Worm (Caenorhabditis elegans) whole organism, young adult: Measurements from ENCODE around the gene F38B7.10.

Source experiments
- B0019.2 ChIP-seq: fragments of 200-800 bp; sonication (Bioruptor generic); conservative IDR thresholded peaks from 2 replicates; pipeline ENCODE4 v1.3.6; 2022; ENCODE audit warnings: missing genetic modification reagents, missing genetic modification characterization, missing compliant biosample characterization
- B0035.1 ChIP-seq: sonication (generic microtip); optimal IDR thresholded peaks from 2 replicates; lab custom pipeline; 2016; ENCODE audit warnings: missing genetic modification characterization, mild to moderate bottlenecking, missing compliant biosample characterization, missing genotype, missing genetic modification reagents
- D2030.7 ChIP-seq: fragments of 200-800 bp; sonication (Bioruptor generic); IDR thresholded peaks from 2 replicates; pipeline ENCODE4 v1.3.6; 2022; ENCODE audit warnings: missing genetic modification reagents, missing genetic modification characterization, missing compliant biosample characterization
- F23B12.7 ChIP-seq: sonication (generic microtip); optimal IDR thresholded peaks from 2 replicates; lab custom pipeline; 2017; ENCODE audit warnings: missing genetic modification characterization, mild to moderate bottlenecking, missing compliant biosample characterization, antibody characterized with exemption, moderate library complexity; ENCODE audit not compliant: insufficient read depth
- F33H1.4 ChIP-seq: fragments of 200-800 bp; sonication (Bioruptor generic); IDR thresholded peaks from 2 replicates; pipeline ENCODE4 v1.3.6; 2022; ENCODE audit warnings: missing genetic modification reagents, missing genetic modification characterization, missing compliant biosample characterization
- F52B5.7 ChIP-seq: sonication (generic microtip); optimal IDR thresholded peaks from 2 replicates; lab custom pipeline; 2016; ENCODE audit warnings: mild to moderate bottlenecking, missing genetic modification characterization, missing compliant biosample characterization
- F57A8.1 ChIP-seq: fragments of 200-800 bp; sonication (Bioruptor generic); optimal IDR thresholded peaks from 2 replicates; lab custom pipeline; 2018; ENCODE audit warnings: mild to moderate bottlenecking, missing genetic modification characterization, moderate library complexity, missing compliant biosample characterization
- K11D2.4 ChIP-seq: fragments of 200-800 bp; sonication (Bioruptor generic); IDR thresholded peaks from 2 replicates; pipeline ENCODE4 v1.3.6; 2022; ENCODE audit warnings: missing genetic modification reagents, missing genetic modification characterization, missing compliant biosample characterization
- K12H6.12 ChIP-seq: fragments of 200-800 bp; sonication (Bioruptor generic); optimal IDR thresholded peaks from 2 replicates; lab custom pipeline; 2018; ENCODE audit warnings: mild to moderate bottlenecking, missing genetic modification characterization, missing compliant biosample characterization
- Y56A3A.18 ChIP-seq: fragments of 200-800 bp; sonication (Bioruptor generic); IDR thresholded peaks from 2 replicates; pipeline ENCODE4 v1.3.6; 2022; ENCODE audit warnings: missing genetic modification reagents, missing genetic modification characterization, missing compliant biosample characterization
- ZK185.1 ChIP-seq: sonication (generic microtip); optimal IDR thresholded peaks from 2 replicates; lab custom pipeline; 2016; ENCODE audit warnings: mild to moderate bottlenecking, missing genetic modification characterization, missing compliant biosample characterization; ENCODE audit not compliant: poor library complexity, severe bottlenecking
- aptf-3 ChIP-seq: fragments of 200-800 bp; sonication (Bioruptor generic); IDR thresholded peaks from 2 replicates; pipeline ENCODE4 v1.3.6; 2022; ENCODE audit warnings: missing genetic modification characterization, missing compliant biosample characterization
- attf-3 ChIP-seq: fragments of 200-800 bp; sonication (Bioruptor generic); conservative IDR thresholded peaks from 2 replicates; pipeline ENCODE4 v1.3.6; 2022; ENCODE audit warnings: missing genetic modification reagents, missing genetic modification characterization, missing compliant biosample characterization
- bed-1 ChIP-seq: fragments of 200-800 bp; sonication (Bioruptor generic); IDR thresholded peaks from 2 replicates; pipeline ENCODE4 v1.3.6; 2022; ENCODE audit warnings: missing genetic modification reagents, missing genetic modification characterization, missing compliant biosample characterization
- ccch-3 ChIP-seq: fragments of 200-800 bp; sonication (Bioruptor generic); optimal IDR thresholded peaks from 2 replicates; lab custom pipeline; 2018; ENCODE audit warnings: mild to moderate bottlenecking, missing genetic modification characterization, missing compliant biosample characterization
- cebp-1 ChIP-seq, 2 experiments: fragments of 200-800 bp in 1 of 2; sonication (Bioruptor generic) in 1 of 2; sonication (generic microtip) in 1 of 2; IDR thresholded peaks in 1 of 2; optimal IDR thresholded peaks in 1 of 2; 2 replicates each; pipeline versions ENCODE4 v1.3.6 to Lab custom; 2017 to 2022; ENCODE audit warnings: missing compliant biosample characterization in 2 of 2, missing genetic modification characterization in 2 of 2, mild to moderate bottlenecking in 1 of 2, missing genetic modification reagents in 1 of 2, moderate library complexity in 1 of 2
- chd-7 ChIP-seq: sonication (generic microtip); optimal IDR thresholded peaks from 2 replicates; lab custom pipeline; 2016; ENCODE audit warnings: mild to moderate bottlenecking, missing genetic modification characterization, moderate library complexity, missing compliant biosample characterization
- die-1 ChIP-seq: sonication (generic microtip); optimal IDR thresholded peaks from 2 replicates; lab custom pipeline; 2016; ENCODE audit warnings: missing genotype, mild to moderate bottlenecking, missing genetic modification characterization, missing compliant biosample characterization
- dpff-1 ChIP-seq: sonication (generic microtip); optimal IDR thresholded peaks from 2 replicates; lab custom pipeline; 2017; ENCODE audit warnings: mild to moderate bottlenecking, missing genetic modification characterization, missing compliant biosample characterization
- egl-44 ChIP-seq: fragments of 200-800 bp; sonication (Bioruptor generic); IDR thresholded peaks from 2 replicates; pipeline ENCODE4 v1.3.6; 2022; ENCODE audit warnings: missing genetic modification reagents, missing genetic modification characterization, missing compliant biosample characterization
- ekl-4 ChIP-seq: fragments of 200-800 bp; sonication (Bioruptor generic); IDR thresholded peaks from 2 replicates; pipeline ENCODE4 v1.3.6; 2022; ENCODE audit warnings: missing genetic modification reagents, missing genetic modification characterization, missing compliant biosample characterization
- gei-17 ChIP-seq: fragments of 200-800 bp; sonication (Bioruptor generic); optimal IDR thresholded peaks from 2 replicates; lab custom pipeline; 2018; ENCODE audit warnings: mild to moderate bottlenecking, missing genetic modification characterization, missing compliant biosample characterization
- him-1 ChIP-seq: sonication (generic microtip); optimal IDR thresholded peaks from 2 replicates; lab custom pipeline; 2016; ENCODE audit warnings: missing genotype, missing genetic modification reagents, missing genetic modification characterization, missing compliant biosample characterization
- hmg-20 ChIP-seq: fragments of 200-800 bp; sonication (Bioruptor generic); IDR thresholded peaks from 2 replicates; pipeline ENCODE4 v1.3.6; 2022; ENCODE audit warnings: missing genetic modification reagents, missing genetic modification characterization, missing compliant biosample characterization
- lag-1 ChIP-seq: fragments of 200-800 bp; sonication (Bioruptor generic); IDR thresholded peaks from 2 replicates; pipeline ENCODE4 v1.3.6; 2022; ENCODE audit warnings: missing genetic modification reagents, missing genetic modification characterization, missing compliant biosample characterization
- let-607 ChIP-seq, 2 experiments: fragments of 200-800 bp in 1 of 2; sonication (Bioruptor generic) in 1 of 2; sonication (generic microtip) in 1 of 2; optimal IDR thresholded peaks; 2 replicates each; lab custom pipeline; 2016 to 2018; ENCODE audit warnings: mild to moderate bottlenecking in 2 of 2, missing compliant biosample characterization in 2 of 2, missing genetic modification characterization in 2 of 2, moderate library complexity in 2 of 2, missing genotype in 1 of 2
- lin-35 ChIP-seq, 3 experiments: fragments of 150-350 bp in 2 of 3; sonication (generic microtip) in 1 of 3; optimal IDR thresholded peaks; 2 replicates each; lab custom pipeline; 2014 to 2018; ENCODE audit warnings: missing biosample characterization in 3 of 3, missing genetic modification characterization in 3 of 3, missing genetic modification reagents in 3 of 3
- lin-40 ChIP-seq: sonication (generic microtip); optimal IDR thresholded peaks from 2 replicates; lab custom pipeline; 2016; ENCODE audit warnings: missing genetic modification characterization, mild to moderate bottlenecking, missing compliant biosample characterization, missing genotype, missing genetic modification reagents
- lsl-1 ChIP-seq: fragments of 200-800 bp; sonication (Bioruptor generic); optimal IDR thresholded peaks from 2 replicates; lab custom pipeline; 2018; ENCODE audit warnings: mild to moderate bottlenecking, missing genetic modification characterization, moderate library complexity, missing compliant biosample characterization
- madf-10 ChIP-seq: sonication (generic microtip); optimal IDR thresholded peaks from 2 replicates; lab custom pipeline; 2016; ENCODE audit warnings: mild to moderate bottlenecking, missing genetic modification characterization, missing compliant biosample characterization
- mcd-1 ChIP-seq: fragments of 200-800 bp; sonication (Bioruptor generic); IDR thresholded peaks from 2 replicates; pipeline ENCODE4 v1.3.6; 2022; ENCODE audit warnings: missing genetic modification reagents, missing genetic modification characterization, missing compliant biosample characterization
- mel-28 ChIP-seq: sonication (generic microtip); optimal IDR thresholded peaks from 2 replicates; lab custom pipeline; 2016; ENCODE audit warnings: borderline replicate concordance, mild to moderate bottlenecking, missing genetic modification characterization, missing compliant biosample characterization
- mes-4 ChIP-seq: sonication (generic microtip); optimal IDR thresholded peaks from 2 replicates; lab custom pipeline; 2016; ENCODE audit warnings: missing genotype, missing genetic modification characterization, missing compliant biosample characterization
- nfya-1 ChIP-seq: sonication (generic microtip); optimal IDR thresholded peaks from 2 replicates; lab custom pipeline; 2017; ENCODE audit warnings: antibody characterized with exemption, missing compliant biosample characterization, missing genetic modification characterization, borderline replicate concordance; ENCODE audit not compliant: insufficient read depth
- nhr-90 ChIP-seq: sonication (generic microtip); optimal IDR thresholded peaks from 2 replicates; lab custom pipeline; 2016; ENCODE audit warnings: missing genotype, mild to moderate bottlenecking, missing genetic modification characterization, missing compliant biosample characterization
- pbrm-1 ChIP-seq: fragments of 200-800 bp; sonication (Bioruptor generic); IDR thresholded peaks from 2 replicates; pipeline ENCODE4 v1.3.6; 2022; ENCODE audit warnings: missing genetic modification reagents, missing genetic modification characterization, missing compliant biosample characterization
- pha-4 ChIP-seq: fragments of 150-350 bp; sonication (generic microtip); optimal IDR thresholded peaks from 2 replicates; lab custom pipeline; 2014; ENCODE audit warnings: missing biosample characterization, missing genetic modification reagents, missing genetic modification characterization
- repo-1 ChIP-seq: sonication (generic microtip); optimal IDR thresholded peaks from 2 replicates; lab custom pipeline; 2017; ENCODE audit warnings: mild to moderate bottlenecking, missing genetic modification characterization, missing compliant biosample characterization
- snpc-1.3 ChIP-seq: sonication (generic microtip); optimal IDR thresholded peaks from 2 replicates; lab custom pipeline; 2017; ENCODE audit warnings: missing genetic modification characterization, mild to moderate bottlenecking, missing compliant biosample characterization, antibody characterized with exemption, moderate library complexity, missing genotype, missing genetic modification reagents; ENCODE audit not compliant: insufficient read depth
- somi-1 ChIP-seq: fragments of 200-800 bp; sonication (Bioruptor generic); optimal IDR thresholded peaks from 2 replicates; lab custom pipeline; 2018; ENCODE audit warnings: mild to moderate bottlenecking, missing genetic modification characterization, missing compliant biosample characterization
- tbx-9 ChIP-seq: sonication (generic microtip); optimal IDR thresholded peaks from 2 replicates; lab custom pipeline; 2016; ENCODE audit warnings: borderline replicate concordance, missing genetic modification characterization, inconsistent platforms, missing compliant biosample characterization
- tlf-1 ChIP-seq: fragments of 200-800 bp; sonication (Bioruptor generic); optimal IDR thresholded peaks from 2 replicates; lab custom pipeline; 2018; ENCODE audit warnings: mild to moderate bottlenecking, missing genetic modification characterization, missing compliant biosample characterization
- unc-130 ChIP-seq: sonication (generic microtip); optimal IDR thresholded peaks from 2 replicates; lab custom pipeline; 2016; ENCODE audit warnings: missing genetic modification reagents, missing genetic modification characterization, missing compliant biosample characterization
- unc-62 ChIP-seq: fragments of 150-350 bp; optimal IDR thresholded peaks from 2 replicates; lab custom pipeline; 2014; ENCODE audit warnings: missing biosample characterization, missing genetic modification reagents, missing genetic modification characterization
- ztf-22 ChIP-seq: fragments of 200-800 bp; sonication (Bioruptor generic); optimal IDR thresholded peaks from 2 replicates; lab custom pipeline; 2018; ENCODE audit warnings: mild to moderate bottlenecking, missing genetic modification characterization, moderate library complexity, missing compliant biosample characterization

F38B7.10 gene

ce11 chrV:11572803-11573490 is 27.6 kb downstream of the F38B7.10 start, which contains the start of the genes H12C20.7 and nhr-68 (continued):
- peak; percentile 91 for TF ChIP-seq tlf-1 (GFP tag; lab: Kevin White, UChicago)
- peak; percentile 68 for TF ChIP-seq die-1 (tag; lab: Kevin White, UChicago)
- peak; percentile 81 for TF ChIP-seq egl-44 (GFP tag; lab: Robert Waterston, UW)
- peak; percentile 90 for TF ChIP-seq repo-1 (tag; lab: Kevin White, UChicago)
- TF ChIP-seq nfya-1 (tag; lab: Kevin White, UChicago): no peak
- TF ChIP-seq F57A8.1: no peak
- 0 out of 2 replicates have a peak, but pooled peaks have one; percentile 38 for TF ChIP-seq lag-1
- no peak for TF ChIP-seq bed-1 (GFP tag; lab: Robert Waterston, UW)
- TF ChIP-seq attf-3 (GFP tag; lab: Robert Waterston, UW): no peak
- 0 out of 2 replicates have a peak, but pooled peaks have one; percentile 37 for TF ChIP-seq ekl-4
- TF ChIP-seq ccch-3 (GFP tag; lab: Kevin White, UChicago): no peak
- no peak for TF ChIP-seq hmg-20 (GFP tag; lab: Robert Waterston, UW)
- TF ChIP-seq B0035.1: peak; percentile 29
- peak; percentile 97 for TF ChIP-seq ztf-22 (GFP tag; lab: Kevin White, UChicago)
- no peak for TF ChIP-seq mel-28 (tag; lab: Kevin White, UChicago)
- no peak for TF ChIP-seq snpc-1.3
- TF ChIP-seq him-1 (tag; lab: Kevin White, UChicago): no peak
- peak; percentile 43 for TF ChIP-seq pha-4 (tag; lab: Kevin White, UChicago)
- peak; percentile 76 for TF ChIP-seq K11D2.4
- TF ChIP-seq nhr-90: peak; percentile 78
- TF ChIP-seq gei-17: peak; percentile 80
- no peak for TF ChIP-seq mes-4
- TF ChIP-seq let-607 (tag; optimal IDR thresholded peaks at IDR 0.05; lab: Kevin White, UChicago): peak; percentile 28 to 76
- TF ChIP-seq F33H1.4 (GFP tag; lab: Robert Waterston, UW): no peak
- TF ChIP-seq somi-1: peak; percentile 97
- no peak for TF ChIP-seq lsl-1 (GFP tag; lab: Kevin White, UChicago)
- TF ChIP-seq F52B5.7: peak; percentile 63
- TF ChIP-seq tbx-9 (tag; lab: Kevin White, UChicago): no peak
- no peak for TF ChIP-seq unc-130 (GFP tag; lab: Kevin White, UChicago)
- no peak for TF ChIP-seq D2030.7 (GFP tag; lab: Robert Waterston, UW)
- peak; percentile 72; the same call in 1 of the 2 replicates for TF ChIP-seq pbrm-1 (GFP tag; lab: Robert Waterston, UW)
- peak; percentile 27 for TF ChIP-seq K12H6.12 (tag; lab: Kevin White, UChicago)
- peak; percentile 84 for TF ChIP-seq ZK185.1 (tag; lab: Kevin White, UChicago)
- TF ChIP-seq cebp-1 (GFP tag; IDR thresholded peaks at IDR 0.05; lab: Robert Waterston, UW): peak; percentile 51; the same call in 1 of the 2 replicates
- peak; percentile 85 for TF ChIP-seq cebp-1 (tag; optimal IDR thresholded peaks at IDR 0.05; lab: Kevin White, UChicago)
- TF ChIP-seq aptf-3 (GFP tag; lab: Robert Waterston, UW): no peak
- peak; percentile 95 for TF ChIP-seq chd-7 (tag; lab: Kevin White, UChicago)
- peak; percentile 36 for TF ChIP-seq dpff-1 (tag; lab: Kevin White, UChicago)
- TF ChIP-seq F23B12.7: no peak
- peak; percentile 40; the same call in 1 of the 2 replicates for TF ChIP-seq Y56A3A.18
- TF ChIP-seq unc-62 (GFP tag; lab: Kevin White, UChicago): peak; percentile 3
- TF ChIP-seq lin-40: peak; percentile 95
- no peak for TF ChIP-seq B0019.2 (GFP tag; lab: Robert Waterston, UW)
- TF ChIP-seq lin-35 (GFP tag; optimal IDR thresholded peaks at IDR 0.05; lab: Kevin White, UChicago): peak in 1 of 3 experiments; percentile 55
- peak; percentile 85 for TF ChIP-seq madf-10 (tag; lab: Kevin White, UChicago)
- 0 out of 2 replicates have a peak, but pooled peaks have one; percentile 21 for TF ChIP-seq mcd-1 (GFP tag; lab: Robert Waterston, UW)
